Fruit fly (Drosophila melanogaster): ENCODE measurements around the gene CDK2AP1.

CDK2AP1 gene

dm6 chrX:11108148-11108844 is 29.4 kb upstream of the CDK2AP1 start, which contains the start of gene Hsp60A (continued):
- TF ChIP-seq CG32772 (GFP tag; IDR thresholded peaks at IDR 0.05), result peak; percentile 50
- peak; percentile 60 for TF ChIP-seq CG30403 (GFP tag; optimal IDR thresholded peaks at IDR 0.05)
- no peak; the same call in 1 of the 2 replicates for TF ChIP-seq CG31224 (GFP tag; IDR thresholded peaks at IDR 0.05)
- TF ChIP-seq mld (GFP tag; IDR thresholded peaks at IDR 0.05; ENCODE audit: partially characterized antibody), result 0 out of 3 replicates have a peak, but pooled peaks have one; percentile 37
- TF ChIP-seq CG11085 (GFP tag; IDR thresholded peaks at IDR 0.05), result no peak
- TF ChIP-seq CG6813 (GFP tag; optimal IDR thresholded peaks at IDR 0.05), result no peak
- TF ChIP-seq crc (GFP tag; optimal IDR thresholded peaks at IDR 0.05), result no peak
- TF ChIP-seq dysf (GFP tag; IDR thresholded peaks at IDR 0.05), result no peak; the same call in 2 of the 3 replicates
- no peak for TF ChIP-seq gsb (GFP tag; IDR thresholded peaks at IDR 0.05)
- TF ChIP-seq zfh2 (GFP tag; optimal IDR thresholded peaks at IDR 0.05), result no peak
- TF ChIP-seq HLH3B (GFP tag; IDR thresholded peaks at IDR 0.05), result 0 out of 2 replicates have a peak, but pooled peaks have one; percentile 28
- TF ChIP-seq onecut (GFP tag; IDR thresholded peaks at IDR 0.05), result no peak
- no peak for TF ChIP-seq ftz-f1 (GFP tag; optimal IDR thresholded peaks at IDR 0.05)
- TF ChIP-seq Lpt (GFP tag; optimal IDR thresholded peaks at IDR 0.05), result no peak
- no peak for TF ChIP-seq Doc2 (GFP tag; IDR thresholded peaks at IDR 0.05)
- TF ChIP-seq Sox102F (GFP tag; optimal IDR thresholded peaks at IDR 0.05), result peak; percentile 49
- TF ChIP-seq D19A (tag; optimal IDR thresholded peaks at IDR 0.05), result peak; percentile 27
- no peak for TF ChIP-seq Antp (GFP tag; optimal IDR thresholded peaks at IDR 0.05)
- TF ChIP-seq CG3838 (GFP tag; optimal IDR thresholded peaks at IDR 0.05), result no peak
- TF ChIP-seq Dip3 (GFP tag; optimal IDR thresholded peaks at IDR 0.05), result peak; percentile 16
- TF ChIP-seq Nf-YB (GFP tag; optimal IDR thresholded peaks at IDR 0.05), result peak; percentile 6
- TF ChIP-seq CG7839 (tag; optimal IDR thresholded peaks at IDR 0.05), result peak; percentile 59
- TF ChIP-seq Side (GFP tag; optimal IDR thresholded peaks at IDR 0.05), result no peak
- no peak for TF ChIP-seq Gug (GFP tag; IDR thresholded peaks at IDR 0.05)
- peak in 1 of 2 experiments; percentile 96 for TF ChIP-seq Pdp1 (GFP tag; optimal IDR thresholded peaks at IDR 0.05)
- peak; percentile 58 for TF ChIP-seq Ptx1 (GFP tag; IDR thresholded peaks at IDR 0.05)
- TF ChIP-seq pita (GFP tag; optimal IDR thresholded peaks at IDR 0.05), result no peak
- TF ChIP-seq gfzf (GFP tag; optimal IDR thresholded peaks at IDR 0.05), result peak; percentile 66
- TF ChIP-seq so (GFP tag; IDR thresholded peaks at IDR 0.05), result no peak
- peak; percentile 97 for TF ChIP-seq wek (GFP tag; optimal IDR thresholded peaks at IDR 0.05)
- TF ChIP-seq cad (GFP tag; optimal IDR thresholded peaks at IDR 0.05), result no peak
- TF ChIP-seq bbx (GFP tag; IDR thresholded peaks at IDR 0.05; ENCODE audit: partially characterized antibody), result peak; percentile 72
- TF ChIP-seq sim (GFP tag; IDR thresholded peaks at IDR 0.05), result no peak
- TF ChIP-seq CG3726 (GFP tag; IDR thresholded peaks at IDR 0.05), result no peak
- no peak for TF ChIP-seq CG11695 (GFP tag; IDR thresholded peaks at IDR 0.05)
- TF ChIP-seq Hand (GFP tag; optimal IDR thresholded peaks at IDR 0.05), result no peak
- TF ChIP-seq sqz (GFP tag; optimal IDR thresholded peaks at IDR 0.05), result peak; percentile 49
- TF ChIP-seq chinmo (GFP tag; IDR thresholded peaks at IDR 0.05; ENCODE audit: partially characterized antibody), result peak; percentile 61; the same call in 1 of the 4 replicates
- TF ChIP-seq CG4328 (GFP tag; optimal IDR thresholded peaks at IDR 0.05), result no peak
- no peak for TF ChIP-seq CG42726 (GFP tag; IDR thresholded peaks at IDR 0.05; ENCODE audit: partially characterized antibody)
- TF ChIP-seq CG13123 (GFP tag; optimal IDR thresholded peaks at IDR 0.05), result peak; percentile 26
- peak in 1 of 2 experiments; percentile 56 for TF ChIP-seq Hr51 (GFP tag; optimal IDR thresholded peaks at IDR 0.05)
- no peak for TF ChIP-seq crol (GFP tag; IDR thresholded peaks at IDR 0.05)
- peak; percentile 55; the same call in 1 of the 2 replicates for TF ChIP-seq ato (GFP tag; IDR thresholded peaks at IDR 0.05; ENCODE audit: partially characterized antibody)
- peak; percentile 71 for TF ChIP-seq lilli (GFP tag; optimal IDR thresholded peaks at IDR 0.05)
- no peak for TF ChIP-seq CG18011 (GFP tag; optimal IDR thresholded peaks at IDR 0.05)
- peak; percentile 34 for TF ChIP-seq NfI (GFP tag; optimal IDR thresholded peaks at IDR 0.05)
- no peak for TF ChIP-seq Tbp (GFP tag; optimal IDR thresholded peaks at IDR 0.05)
- TF ChIP-seq Asciz (GFP tag; optimal IDR thresholded peaks at IDR 0.05), result no peak

Data from whole organism, embryonic.